Worm (Caenorhabditis elegans): ENCODE measurements around the gene fbxa-115.

Gene fbxa-115

ce11 chrV:20158223-20158622 is 33.7 kb downstream of the fbxa-115 start, which contains the start of gene F19B2.6:
F19B2.6 (plus strand) TSS chrV:20158523.
- TF ChIP-seq ref-1 (GFP tag; conservative IDR thresholded peaks at IDR 0.05) (no peak), cog-1 (tag; optimal IDR thresholded peaks at IDR 0.05) (no peak), flt-1 (GFP tag; IDR thresholded peaks at IDR 0.05) (no peak), klf-2 (GFP tag; conservative IDR thresholded peaks at IDR 0.05) (no peak), tab-1 (GFP tag; IDR thresholded peaks at IDR 0.05) (no peak), T22C8.4 (GFP tag; IDR thresholded peaks at IDR 0.05) (no peak), med-1 (GFP tag; optimal IDR thresholded peaks at IDR 0.05; ENCODE audit: insufficient read depth) (no peak), ztf-29 (GFP tag; IDR thresholded peaks at IDR 0.05) (no peak), ztf-23 (GFP tag; IDR thresholded peaks at IDR 0.05) (no peak)

- TF ChIP-seq T22C8.4 (GFP tag; IDR thresholded peaks at IDR 0.05) (no peak), med-1 (GFP tag; optimal IDR thresholded peaks at IDR 0.05; ENCODE audit: insufficient read depth) (no peak), flt-1 (GFP tag; IDR thresholded peaks at IDR 0.05) (no peak), ref-1 (GFP tag; conservative IDR thresholded peaks at IDR 0.05) (no peak), ztf-23 (GFP tag; IDR thresholded peaks at IDR 0.05) (no peak), cog-1 (tag; optimal IDR thresholded peaks at IDR 0.05) (no peak), tab-1 (GFP tag; IDR thresholded peaks at IDR 0.05) (no peak), ztf-29 (GFP tag; IDR thresholded peaks at IDR 0.05) (no peak), klf-2 (GFP tag; conservative IDR thresholded peaks at IDR 0.05) (no peak)
Observed at ce11 chrV:20151855-20152254, 40.1 kb downstream of the fbxa-115 start.

DNA sequence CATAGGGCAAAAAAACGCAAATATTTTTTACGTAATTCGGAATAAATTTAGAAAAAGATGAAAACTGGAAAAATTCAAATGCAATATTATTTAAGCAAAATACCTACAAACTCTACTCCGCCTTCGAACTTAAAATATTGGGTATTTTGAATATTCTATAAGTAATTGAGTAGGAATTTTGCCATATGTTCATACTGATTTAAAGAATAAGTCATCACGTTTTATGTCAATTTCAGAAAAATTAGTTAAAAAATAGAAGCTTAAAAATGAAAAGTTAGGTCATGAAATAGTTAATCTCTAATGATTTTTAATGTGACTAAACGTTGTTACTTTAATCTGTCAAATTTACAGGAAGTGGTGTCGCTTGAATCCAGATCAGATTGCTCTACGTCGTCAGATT is 40.5 kb downstream of the fbxa-115 start, which contains the start of gene F19B2.7:
TSS of gene F19B2.7 (plus strand) at position 301 of the 400 bp plus-strand sequence.
- TF ChIP-seq T22C8.4 (GFP tag; IDR thresholded peaks at IDR 0.05), result no peak
- TF ChIP-seq ztf-23 (GFP tag; IDR thresholded peaks at IDR 0.05), result no peak

ce11 chrV:20147662-20148245 is 44.2 kb downstream of the fbxa-115 start, which contains the start of gene Y113G7A.13:
Y113G7A.13 (plus strand) TSS chrV:20148195.
- no peak for TF ChIP-seq med-1 (GFP tag; optimal IDR thresholded peaks at IDR 0.05; ENCODE audit: insufficient read depth)
- TF ChIP-seq T22C8.4 (GFP tag; IDR thresholded peaks at IDR 0.05), result no peak
- TF ChIP-seq cog-1 (tag; optimal IDR thresholded peaks at IDR 0.05), result no peak
- TF ChIP-seq tab-1 (GFP tag; IDR thresholded peaks at IDR 0.05), result no peak
- TF ChIP-seq flt-1 (GFP tag; IDR thresholded peaks at IDR 0.05), result no peak
- TF ChIP-seq ref-1 (GFP tag; conservative IDR thresholded peaks at IDR 0.05), result no peak
- TF ChIP-seq klf-2 (GFP tag; conservative IDR thresholded peaks at IDR 0.05), result no peak
- TF ChIP-seq ztf-29 (GFP tag; IDR thresholded peaks at IDR 0.05), result no peak
- TF ChIP-seq ztf-23 (GFP tag; IDR thresholded peaks at IDR 0.05), result no peak

DNA sequence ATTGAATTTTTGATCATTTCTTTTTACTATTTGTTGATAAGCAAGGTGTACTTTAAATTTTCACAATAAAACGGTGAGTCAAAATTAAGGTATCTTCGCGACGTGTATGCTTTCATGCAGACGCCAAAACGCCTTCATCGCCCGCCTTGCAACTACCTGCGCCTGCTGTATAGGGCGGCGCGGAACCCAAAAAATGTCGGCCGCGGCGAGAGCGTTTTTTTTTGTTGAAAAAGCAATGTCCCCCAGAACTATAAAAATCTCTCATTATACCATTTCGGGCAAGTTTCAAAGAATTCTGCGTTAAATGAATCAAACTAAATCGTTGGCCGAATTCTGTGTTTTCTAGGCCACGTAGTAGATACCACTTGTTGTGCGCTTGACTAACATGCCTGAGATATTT is 48.2 kb downstream of the fbxa-115 start:
- TF ChIP-seq T22C8.4 (GFP tag; IDR thresholded peaks at IDR 0.05) (no peak), ztf-29 (GFP tag; IDR thresholded peaks at IDR 0.05) (no peak), ztf-23 (GFP tag; IDR thresholded peaks at IDR 0.05) (no peak), ref-1 (GFP tag; conservative IDR thresholded peaks at IDR 0.05) (no peak), cog-1 (tag; optimal IDR thresholded peaks at IDR 0.05) (no peak), flt-1 (GFP tag; IDR thresholded peaks at IDR 0.05) (no peak), tab-1 (GFP tag; IDR thresholded peaks at IDR 0.05) (no peak), klf-2 (GFP tag; conservative IDR thresholded peaks at IDR 0.05) (no peak), med-1 (GFP tag; optimal IDR thresholded peaks at IDR 0.05; ENCODE audit: insufficient read depth) (no peak)

DNA sequence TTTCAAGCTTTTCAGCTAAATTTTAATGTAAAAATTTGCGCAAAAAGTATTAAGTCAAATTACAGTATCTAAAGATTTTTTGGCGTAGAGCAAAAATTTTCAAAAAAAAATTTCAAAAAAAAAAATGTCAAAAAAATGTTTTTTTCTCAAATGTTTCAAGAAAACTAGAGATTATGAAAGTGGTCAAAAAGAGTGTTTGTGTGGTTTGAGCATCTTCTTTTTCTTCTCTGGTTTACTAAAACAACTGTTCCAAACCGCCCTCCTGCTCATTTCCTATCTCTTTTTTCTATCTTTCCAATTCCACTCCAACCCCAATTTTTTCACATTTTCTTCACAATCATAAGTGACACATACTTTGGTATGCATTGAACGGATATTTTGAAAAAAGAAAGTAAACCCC is 49.7 kb downstream of the fbxa-115 start, which contains the start of gene Y113G7A.12:
TSS of gene Y113G7A.12 (plus strand) at position 301 of the 400 bp plus-strand sequence.
- no peak for TF ChIP-seq ztf-23 (GFP tag; IDR thresholded peaks at IDR 0.05)
- TF ChIP-seq klf-2 (GFP tag; conservative IDR thresholded peaks at IDR 0.05), result no peak
- no peak for TF ChIP-seq cog-1 (tag; optimal IDR thresholded peaks at IDR 0.05)
- no peak for TF ChIP-seq med-1 (GFP tag; optimal IDR thresholded peaks at IDR 0.05; ENCODE audit: insufficient read depth)
- no peak for TF ChIP-seq ref-1 (GFP tag; conservative IDR thresholded peaks at IDR 0.05)
- no peak for TF ChIP-seq T22C8.4 (GFP tag; IDR thresholded peaks at IDR 0.05)
- no peak for TF ChIP-seq flt-1 (GFP tag; IDR thresholded peaks at IDR 0.05)
- no peak for TF ChIP-seq ztf-29 (GFP tag; IDR thresholded peaks at IDR 0.05)
- TF ChIP-seq tab-1 (GFP tag; IDR thresholded peaks at IDR 0.05), result no peak

All from whole organism, midembryonic.